Fruit fly (Drosophila melanogaster): ENCODE results near the gene Or98b.

The Or98b gene

DNA sequence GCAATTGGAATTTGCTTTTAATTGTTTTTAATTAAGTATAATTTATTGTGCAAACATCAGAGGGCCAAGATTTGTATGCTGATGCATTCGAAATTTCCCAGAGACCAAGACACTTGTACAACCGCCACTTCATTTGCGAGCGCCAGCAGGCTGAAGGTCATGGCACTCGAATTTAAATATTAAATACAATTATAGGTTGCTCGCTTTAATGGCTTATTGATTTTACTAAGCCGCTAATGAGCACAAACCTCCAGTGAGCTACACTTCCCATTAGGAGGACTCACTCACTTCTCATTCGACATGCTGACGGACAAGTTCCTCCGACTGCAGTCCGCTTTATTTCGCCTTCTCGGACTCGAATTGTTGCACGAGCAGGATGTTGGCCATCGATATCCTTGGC lies at the start of gene Or98b:
Gene Or98b (plus strand): TSS at position 301 of the 400 bp plus-strand sequence.
- TF ChIP-seq CG12768 (GFP tag; optimal IDR thresholded peaks at IDR 0.05) (no peak), CG14711 (tag; optimal IDR thresholded peaks at IDR 0.05) (no peak), toe (GFP tag; optimal IDR thresholded peaks at IDR 0.05) (no peak), Clk (GFP tag; optimal IDR thresholded peaks at IDR 0.05) (no peak), Mnt (GFP tag; optimal IDR thresholded peaks at IDR 0.05) (no peak), CG5204 (GFP tag; optimal IDR thresholded peaks at IDR 0.05) (no peak)

DNA sequence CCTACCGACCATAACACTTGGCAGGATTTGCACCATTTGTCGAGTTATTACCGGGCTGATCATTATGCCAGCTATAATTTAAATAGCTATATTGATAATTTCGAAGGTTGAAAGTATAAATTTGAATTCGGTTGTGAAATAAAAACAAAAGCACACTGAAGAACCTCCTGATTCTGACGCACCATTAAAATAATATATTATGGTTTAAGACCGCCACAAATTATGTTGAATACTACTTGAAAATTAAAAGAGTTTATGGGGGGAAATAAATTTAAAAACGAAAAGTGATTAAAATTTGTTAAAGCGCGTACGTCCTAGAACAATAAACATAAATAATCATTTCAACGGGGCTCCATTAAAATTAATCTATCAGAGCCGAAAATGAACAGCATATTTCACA lies 47.5 kb upstream of the Or98b start, which contains the start of gene CG12516:
Gene CG12516 (minus strand): TSS at position 101 of the 400 bp plus-strand sequence.
- no peak for TF ChIP-seq toe (GFP tag; optimal IDR thresholded peaks at IDR 0.05)
- no peak for TF ChIP-seq Crg-1 (GFP tag; optimal IDR thresholded peaks at IDR 0.05)
- TF ChIP-seq CG7101 (tag; optimal IDR thresholded peaks at IDR 0.05): no peak
- TF ChIP-seq CG1620 (GFP tag; optimal IDR thresholded peaks at IDR 0.05): no peak

DNA sequence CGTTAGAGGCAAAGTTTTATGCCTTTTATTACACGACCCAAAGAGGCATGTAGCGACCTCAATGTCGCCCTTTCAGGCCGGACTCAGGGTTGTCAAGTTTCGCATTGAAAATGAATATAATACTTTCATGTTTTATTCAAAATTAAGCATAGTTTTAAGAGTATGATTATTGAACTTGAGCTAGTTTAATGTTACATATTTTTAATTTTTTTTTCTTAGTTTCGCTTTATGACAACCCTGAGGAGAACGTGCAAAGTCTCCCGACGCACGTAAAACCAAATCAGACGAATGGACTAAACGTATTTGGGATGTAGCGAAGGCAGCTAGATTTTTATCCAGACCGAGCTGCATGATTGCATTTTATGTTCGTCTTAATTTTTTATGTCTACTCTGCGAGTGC lies 46.1 kb upstream of the Or98b start:
- TF ChIP-seq CG7045 (GFP tag; optimal IDR thresholded peaks at IDR 0.05): no peak
- no peak for TF ChIP-seq CG12768 (GFP tag; optimal IDR thresholded peaks at IDR 0.05)
- no peak for TF ChIP-seq kay (GFP tag; ENCODE audit: borderline replicate concordance)
- TF ChIP-seq cnc (optimal IDR thresholded peaks at IDR 0.05): no peak
- no peak for TF ChIP-seq CG5204 (GFP tag; optimal IDR thresholded peaks at IDR 0.05)
- TF ChIP-seq Hr96 (GFP tag; optimal IDR thresholded peaks at IDR 0.05): no peak
- no peak for TF ChIP-seq CG1620 (GFP tag; optimal IDR thresholded peaks at IDR 0.05)

DNA sequence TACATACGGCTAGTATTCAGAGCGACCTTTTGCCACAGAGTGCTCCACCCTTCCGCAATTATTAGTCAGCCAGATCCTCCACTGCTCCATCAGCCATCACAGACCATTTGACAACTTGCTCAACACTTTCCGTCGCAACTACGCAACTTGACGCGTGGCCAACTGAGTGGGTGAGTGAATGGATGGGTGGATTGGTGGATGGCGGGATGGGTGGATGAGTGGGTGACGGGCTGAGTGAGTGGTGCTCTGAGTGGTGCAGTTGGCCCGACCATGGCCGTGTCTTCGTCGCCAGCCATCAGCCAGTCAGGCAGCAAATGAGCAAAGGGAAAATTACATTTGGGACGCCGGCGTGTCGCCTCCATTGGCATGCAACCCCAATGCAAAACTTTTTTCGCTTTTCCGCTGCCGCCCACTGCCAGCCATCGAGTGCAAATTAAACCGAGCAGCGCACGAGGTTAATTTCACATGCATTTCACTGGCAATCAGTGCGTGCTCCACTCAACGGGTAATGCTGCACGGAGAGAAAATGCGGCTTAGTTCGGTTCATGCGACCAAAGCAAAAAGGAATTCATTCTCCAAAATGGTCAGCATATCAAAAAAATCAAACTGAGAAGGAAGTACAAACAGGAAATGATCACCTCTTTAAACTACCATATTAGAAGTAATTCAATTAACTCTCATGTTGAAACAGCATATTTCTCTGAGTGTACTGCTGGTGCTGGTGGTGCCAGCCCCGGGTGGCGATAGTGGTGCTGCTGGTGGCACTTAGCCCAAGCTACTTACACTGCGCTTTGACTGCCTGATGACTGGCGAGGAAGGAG lies 43.9 kb upstream of the Or98b start:
- TF ChIP-seq CG7045 (GFP tag; optimal IDR thresholded peaks at IDR 0.05) (no peak), pad (GFP tag; optimal IDR thresholded peaks at IDR 0.05) (no peak), ovo (GFP tag; optimal IDR thresholded peaks at IDR 0.05) (no peak), CG12768 (GFP tag; optimal IDR thresholded peaks at IDR 0.05) (no peak), CG1620 (GFP tag; optimal IDR thresholded peaks at IDR 0.05) (no peak), CG14711 (tag; optimal IDR thresholded peaks at IDR 0.05) (no peak), Clk (GFP tag; optimal IDR thresholded peaks at IDR 0.05) (no peak), Hr96 (GFP tag; optimal IDR thresholded peaks at IDR 0.05) (no peak)

DNA sequence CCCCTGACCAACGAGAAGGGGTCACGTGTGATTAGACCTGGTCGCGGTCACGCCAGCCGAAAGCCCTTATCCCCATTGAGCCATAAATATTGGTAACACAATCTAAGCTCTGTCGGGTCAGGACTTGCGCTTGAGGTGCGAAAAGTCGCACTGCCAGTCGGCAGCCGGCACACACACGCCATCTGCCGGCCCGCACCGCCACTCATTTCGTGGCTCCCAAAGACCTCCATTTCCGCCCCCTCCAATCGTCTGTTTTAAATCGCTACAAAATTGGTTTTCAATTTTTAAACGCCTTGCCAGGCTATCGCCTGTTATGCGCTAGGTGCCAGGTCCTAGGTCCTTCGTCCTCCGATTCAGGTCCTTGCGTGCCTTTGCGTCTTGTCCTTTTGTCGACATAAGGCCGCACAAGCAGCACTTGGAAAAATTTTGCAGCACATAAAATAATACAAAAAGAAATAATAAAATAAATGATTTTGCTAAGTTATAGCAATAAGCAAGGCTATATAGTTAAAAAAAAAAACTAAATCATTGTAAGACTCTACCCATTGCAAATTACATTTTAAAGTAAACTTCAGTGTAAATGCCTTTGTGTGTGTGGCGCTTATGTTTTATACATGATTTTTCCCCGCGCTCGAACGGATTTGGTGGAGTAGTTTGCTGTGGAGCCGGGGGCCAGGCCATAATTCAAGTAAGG lies 34.7 kb upstream of the Or98b start:
- TF ChIP-seq CG1620 (GFP tag; optimal IDR thresholded peaks at IDR 0.05) (no peak), bab1 (GFP tag; optimal IDR thresholded peaks at IDR 0.05) (no peak), kay (GFP tag; ENCODE audit: borderline replicate concordance) (no peak), toe (GFP tag; optimal IDR thresholded peaks at IDR 0.05) (no peak), pad (GFP tag; optimal IDR thresholded peaks at IDR 0.05) (no peak), Clk (GFP tag; optimal IDR thresholded peaks at IDR 0.05) (no peak), tj (GFP tag; optimal IDR thresholded peaks at IDR 0.05) (no peak)

DNA sequence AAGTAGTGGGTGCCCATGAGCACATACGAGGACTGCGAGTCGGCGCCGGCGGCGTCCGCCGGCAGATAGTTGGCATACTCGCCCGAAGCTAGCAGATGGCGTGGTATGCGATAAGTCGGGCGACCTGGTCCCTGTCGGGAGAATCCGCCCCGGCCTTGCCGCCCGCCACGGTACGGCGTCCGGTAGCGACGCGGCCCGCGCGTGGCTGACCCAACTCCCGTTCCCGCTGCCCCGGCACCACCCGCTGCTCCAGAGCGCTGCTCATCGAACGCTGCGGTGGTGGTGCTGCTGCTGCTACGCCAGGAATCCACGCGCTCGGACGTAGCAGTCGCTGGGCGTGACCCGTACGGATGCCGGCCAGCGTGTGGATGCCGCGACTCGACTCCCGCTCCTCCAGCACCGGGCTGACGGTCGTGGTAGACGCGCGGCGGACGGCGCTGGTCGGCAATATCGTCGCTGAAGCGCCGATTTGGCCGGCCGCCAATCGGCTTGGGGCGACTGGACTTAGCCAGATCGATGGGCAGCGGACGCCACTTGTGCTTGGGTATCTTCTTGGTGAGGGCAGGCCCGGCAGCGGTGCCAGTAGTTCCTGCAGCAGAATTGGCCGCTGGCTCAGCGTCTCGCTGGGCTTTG lies 28.2 kb upstream of the Or98b start:
- no peak for TF ChIP-seq Crg-1 (GFP tag; optimal IDR thresholded peaks at IDR 0.05)
- TF ChIP-seq CG7045 (GFP tag; optimal IDR thresholded peaks at IDR 0.05): no peak
- no peak for TF ChIP-seq CG7101 (tag; optimal IDR thresholded peaks at IDR 0.05)
- no peak for TF ChIP-seq CG33017 (tag; optimal IDR thresholded peaks at IDR 0.05)
- no peak for TF ChIP-seq CG1620 (GFP tag; optimal IDR thresholded peaks at IDR 0.05)
- TF ChIP-seq Hr96 (GFP tag; optimal IDR thresholded peaks at IDR 0.05): no peak
- no peak for TF ChIP-seq CG11617 (GFP tag; optimal IDR thresholded peaks at IDR 0.05)
- no peak for TF ChIP-seq CG5204 (GFP tag; optimal IDR thresholded peaks at IDR 0.05)
- no peak for TF ChIP-seq cnc (optimal IDR thresholded peaks at IDR 0.05)
- no peak for TF ChIP-seq Clk (GFP tag; optimal IDR thresholded peaks at IDR 0.05)
- TF ChIP-seq Mnt (GFP tag; optimal IDR thresholded peaks at IDR 0.05): no peak
- TF ChIP-seq kay (GFP tag; ENCODE audit: borderline replicate concordance): no peak
- no peak for TF ChIP-seq cic (GFP tag; optimal IDR thresholded peaks at IDR 0.05)
- TF ChIP-seq bab1 (GFP tag; optimal IDR thresholded peaks at IDR 0.05): no peak
- no peak for TF ChIP-seq CG12768 (GFP tag; optimal IDR thresholded peaks at IDR 0.05)
- TF ChIP-seq CG14711 (tag; optimal IDR thresholded peaks at IDR 0.05): no peak
- no peak for TF ChIP-seq ovo (GFP tag; optimal IDR thresholded peaks at IDR 0.05)
- no peak for TF ChIP-seq tj (GFP tag; optimal IDR thresholded peaks at IDR 0.05)
- no peak for TF ChIP-seq toe (GFP tag; optimal IDR thresholded peaks at IDR 0.05)
- no peak for TF ChIP-seq pad (GFP tag; optimal IDR thresholded peaks at IDR 0.05)

DNA sequence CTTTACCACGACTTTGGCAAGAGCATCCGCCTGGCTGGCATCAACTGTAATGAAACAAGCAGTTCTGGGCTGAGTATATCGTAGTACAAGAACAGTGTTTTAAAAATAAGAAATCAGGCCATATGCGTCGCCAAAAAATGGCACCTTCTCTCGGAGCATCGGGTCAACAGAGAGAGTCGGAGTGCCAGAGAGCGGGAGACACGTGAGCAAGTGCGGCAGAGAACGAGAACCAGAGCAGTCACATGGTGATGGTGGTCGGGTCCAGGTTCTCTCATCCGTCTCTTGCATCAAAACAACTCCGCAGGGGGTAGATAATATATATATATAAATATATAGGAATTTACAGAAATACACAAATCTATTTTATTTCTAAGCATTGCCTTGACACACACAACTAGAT lies 27.2 kb upstream of the Or98b start:
- TF ChIP-seq CG11617 (GFP tag; optimal IDR thresholded peaks at IDR 0.05) (no peak), CG33017 (tag; optimal IDR thresholded peaks at IDR 0.05) (no peak), CG7045 (GFP tag; optimal IDR thresholded peaks at IDR 0.05) (no peak), toe (GFP tag; optimal IDR thresholded peaks at IDR 0.05) (no peak), CG7101 (tag; optimal IDR thresholded peaks at IDR 0.05) (no peak), pad (GFP tag; optimal IDR thresholded peaks at IDR 0.05) (no peak), cic (GFP tag; optimal IDR thresholded peaks at IDR 0.05) (no peak), CG1620 (GFP tag; optimal IDR thresholded peaks at IDR 0.05) (no peak), ovo (GFP tag; optimal IDR thresholded peaks at IDR 0.05) (no peak), CG14711 (tag; optimal IDR thresholded peaks at IDR 0.05) (no peak), CG12768 (GFP tag; optimal IDR thresholded peaks at IDR 0.05) (no peak), tj (GFP tag; optimal IDR thresholded peaks at IDR 0.05) (no peak), Crg-1 (GFP tag; optimal IDR thresholded peaks at IDR 0.05) (no peak), Mnt (GFP tag; optimal IDR thresholded peaks at IDR 0.05) (no peak), CG5204 (GFP tag; optimal IDR thresholded peaks at IDR 0.05) (no peak), Hr96 (GFP tag; optimal IDR thresholded peaks at IDR 0.05) (no peak), Clk (GFP tag; optimal IDR thresholded peaks at IDR 0.05) (no peak), cnc (optimal IDR thresholded peaks at IDR 0.05) (no peak), bab1 (GFP tag; optimal IDR thresholded peaks at IDR 0.05) (no peak), kay (GFP tag; ENCODE audit: borderline replicate concordance) (no peak)

Measured in whole organism, adult.